Worm (Caenorhabditis elegans) whole organism, L4/young adult: ENCODE results near the gene Y71H2AM.14.

Source experiments
- W03F9.2 ChIP-seq: fragments of 150-350 bp; optimal IDR thresholded peaks from 2 replicates; lab custom pipeline; 2014; ENCODE audit warnings: missing biosample characterization, missing genetic modification characterization
- dao-5 ChIP-seq: sonication (generic microtip); optimal IDR thresholded peaks from 2 replicates; lab custom pipeline; 2016; ENCODE audit warnings: missing genotype, missing genetic modification characterization, moderate library complexity, missing compliant biosample characterization
- him-1 ChIP-seq: sonication (generic microtip); optimal IDR thresholded peaks from 2 replicates; lab custom pipeline; 2016; ENCODE audit warnings: missing genotype, missing genetic modification reagents, missing genetic modification characterization, missing compliant biosample characterization

DNA sequence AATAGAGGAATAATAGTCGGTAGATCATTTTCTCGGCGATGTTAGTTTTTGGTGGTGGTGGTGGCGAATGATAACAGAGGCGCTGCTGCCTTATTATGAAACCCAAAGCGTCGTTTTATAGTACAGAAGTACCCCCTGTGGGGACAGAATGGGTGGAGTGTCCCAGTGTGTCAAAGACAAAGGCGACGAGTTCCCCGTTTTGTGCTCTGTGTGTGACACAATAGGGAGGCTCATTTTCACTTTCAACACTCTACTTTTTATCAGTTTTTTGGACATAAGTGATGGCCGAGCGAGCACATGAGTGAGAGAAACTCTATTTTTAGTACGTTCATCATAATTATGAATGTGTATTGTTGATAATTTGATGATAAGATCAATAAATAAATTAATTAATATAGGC, 14.3 kb upstream of the Y71H2AM.14 start, which contains the start of gene pho-9:
- no peak for TF ChIP-seq W03F9.2 (tag; lab: Kevin White, UChicago)
- no peak for TF ChIP-seq dao-5 (tag; lab: Kevin White, UChicago)
- TF ChIP-seq him-1 (tag; lab: Kevin White, UChicago), result no peak
